Worm (Caenorhabditis elegans): Measurements from ENCODE around the gene T03F6.6.

DNA sequence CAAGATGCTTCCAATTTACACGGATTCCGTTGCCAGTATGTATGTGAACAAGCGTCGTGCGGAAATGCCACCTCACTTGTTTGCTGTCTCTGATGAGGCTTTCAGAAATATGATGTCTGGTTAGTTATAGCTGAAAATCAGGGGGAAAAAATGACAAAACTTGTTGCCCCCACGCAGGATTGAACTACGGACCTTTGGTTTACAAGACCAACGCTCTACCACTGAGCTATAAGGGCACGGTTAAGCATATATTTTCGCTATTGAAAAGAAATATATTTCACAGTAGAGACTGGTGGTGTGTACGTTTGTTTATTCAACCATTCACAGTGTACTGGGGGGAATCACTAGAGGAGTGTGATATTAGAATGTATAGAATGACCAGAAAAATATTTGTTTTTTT lies 31.1 kb upstream of the T03F6.6 start:
- TF ChIP-seq elt-3 (tag; optimal IDR thresholded peaks at IDR 0.05) (no peak), nhr-12 (tag; optimal IDR thresholded peaks at IDR 0.05) (no peak), hlh-1 (tag; optimal IDR thresholded peaks at IDR 0.05) (no peak)

Data from whole organism, mixed stage, embryonic.